Fruit fly (Drosophila melanogaster) whole organism, prepupa: ENCODE results near the gene rtv.
A peak's percentile ranks its signal among the peaks of the same experiment; 100 is the strongest.

Experiments used
- Blimp-1 ChIP-seq: fragments of 200-800 bp; sonication (Bioruptor generic); optimal IDR thresholded peaks from 3 replicates; lab custom pipeline; 2017; ENCODE audit warnings: missing biosample characterization, missing genetic modification characterization, mild to moderate bottlenecking, moderate library complexity, missing genetic modification reagents
- CG10631 ChIP-seq: fragments of 200-800 bp; sonication (Bioruptor generic); optimal IDR thresholded peaks from 2 replicates; lab custom pipeline; 2016; ENCODE audit warnings: missing biosample characterization, missing genetic modification characterization
- CG10669 ChIP-seq: fragments of 200-800 bp; sonication (Bioruptor generic); optimal IDR thresholded peaks from 3 replicates; lab custom pipeline; 2018; ENCODE audit warnings: missing biosample characterization, mild to moderate bottlenecking, missing genetic modification characterization, moderate library complexity
- CG11762 ChIP-seq: fragments of 200-800 bp; sonication (Bioruptor generic); optimal IDR thresholded peaks from 3 replicates; lab custom pipeline; 2016; ENCODE audit warnings: missing biosample characterization, missing genetic modification characterization; ENCODE audit not compliant: insufficient read depth
- CG16779 ChIP-seq: fragments of 200-800 bp; sonication (Bioruptor generic); optimal IDR thresholded peaks from 3 replicates; lab custom pipeline; 2017; ENCODE audit warnings: missing biosample characterization, mild to moderate bottlenecking, missing genetic modification characterization
- CG3032 ChIP-seq: fragments of 200-800 bp; optimal IDR thresholded peaks from 2 replicates; lab custom pipeline; 2019; ENCODE audit warnings: missing biosample characterization, mild to moderate bottlenecking, missing genetic modification characterization, moderate library complexity
- CG31627 ChIP-seq: fragments of 200-800 bp; sonication (Bioruptor generic); optimal IDR thresholded peaks from 3 replicates; lab custom pipeline; 2016; ENCODE audit warnings: missing biosample characterization, missing genetic modification characterization
- CG32006 ChIP-seq: fragments of 200-800 bp; sonication (Bioruptor generic); optimal IDR thresholded peaks from 3 replicates; lab custom pipeline; 2017; ENCODE audit warnings: missing biosample characterization, mild to moderate bottlenecking, missing genetic modification characterization
- CG34406 ChIP-seq: fragments of 200-800 bp; sonication (Bioruptor generic); optimal IDR thresholded peaks from 3 replicates; lab custom pipeline; 2016; ENCODE audit warnings: missing biosample characterization, missing genetic modification characterization
- CG3919 ChIP-seq: fragments of 200-800 bp; sonication (Bioruptor generic); optimal IDR thresholded peaks from 3 replicates; lab custom pipeline; 2016; ENCODE audit warnings: missing biosample characterization, missing genetic modification characterization
- CG4318 ChIP-seq: fragments of 200-800 bp; sonication (Bioruptor generic); optimal IDR thresholded peaks from 3 replicates; lab custom pipeline; 2017; ENCODE audit warnings: missing biosample characterization, mild to moderate bottlenecking, missing genetic modification characterization
- CG6276 ChIP-seq: fragments of 200-800 bp; sonication (Bioruptor generic); optimal IDR thresholded peaks from 2 replicates; lab custom pipeline; 2017; ENCODE audit warnings: missing biosample characterization, mild to moderate bottlenecking, missing genetic modification characterization
- CG6792 ChIP-seq: fragments of 200-800 bp; sonication (Bioruptor generic); optimal IDR thresholded peaks from 3 replicates; lab custom pipeline; 2016; ENCODE audit warnings: missing biosample characterization, missing genetic modification characterization
- CG6808 ChIP-seq: fragments of 200-800 bp; sonication (Bioruptor generic); optimal IDR thresholded peaks from 3 replicates; lab custom pipeline; 2017; ENCODE audit warnings: missing biosample characterization, missing genetic modification characterization, mild to moderate bottlenecking, moderate library complexity, missing genetic modification reagents
- CG6854 ChIP-seq: fragments of 200-800 bp; sonication (Bioruptor generic); optimal IDR thresholded peaks from 2 replicates; lab custom pipeline; 2017; ENCODE audit warnings: missing biosample characterization, mild to moderate bottlenecking, missing genetic modification characterization
- CG8119 ChIP-seq: fragments of 200-800 bp; sonication (Bioruptor generic); IDR thresholded peaks from 3 replicates; pipeline ENCODE4 v1.3.6; 2022; ENCODE audit warnings: missing biosample characterization, missing genetic modification characterization
- CG9139 ChIP-seq: fragments of 200-800 bp; sonication (Bioruptor generic); optimal IDR thresholded peaks from 3 replicates; lab custom pipeline; 2017; ENCODE audit warnings: missing biosample characterization, mild to moderate bottlenecking, missing genetic modification characterization
- Eip75B ChIP-seq: fragments of 200-800 bp; sonication (Bioruptor generic); optimal IDR thresholded peaks from 3 replicates; lab custom pipeline; 2016; ENCODE audit warnings: missing biosample characterization, missing genetic modification characterization
- Ets21C ChIP-seq: fragments of 200-800 bp; sonication (Bioruptor generic); optimal IDR thresholded peaks from 3 replicates; lab custom pipeline; 2016; ENCODE audit warnings: missing biosample characterization, missing genetic modification characterization
- Gug ChIP-seq: fragments of 200-800 bp; sonication (Bioruptor generic); IDR thresholded peaks from 2 replicates; pipeline ENCODE4 v1.3.6; 2022; ENCODE audit warnings: missing biosample characterization, missing genetic modification characterization
- Hr38 ChIP-seq: sonication (Bioruptor generic); optimal IDR thresholded peaks from 2 replicates; lab custom pipeline; 2016; ENCODE audit warnings: missing biosample characterization, missing genetic modification characterization
- Hr39 ChIP-seq: fragments of 200-800 bp; sonication (Bioruptor generic); optimal IDR thresholded peaks from 2 replicates; lab custom pipeline; 2016; ENCODE audit warnings: missing biosample characterization, missing genetic modification characterization
- Hr4 ChIP-seq: fragments of 200-800 bp; sonication (Bioruptor generic); optimal IDR thresholded peaks from 3 replicates; lab custom pipeline; 2016; ENCODE audit warnings: missing biosample characterization, missing genetic modification characterization
- Lpt ChIP-seq: fragments of 200-800 bp; sonication (Bioruptor generic); optimal IDR thresholded peaks from 3 replicates; lab custom pipeline; 2016; ENCODE audit warnings: missing biosample characterization, missing genetic modification characterization
- Met ChIP-seq: fragments of 200-800 bp; sonication (Bioruptor generic); optimal IDR thresholded peaks from 3 replicates; lab custom pipeline; 2016; ENCODE audit warnings: missing biosample characterization, missing genetic modification characterization
- OdsH ChIP-seq: fragments of 200-800 bp; sonication (Bioruptor generic); optimal IDR thresholded peaks from 3 replicates; lab custom pipeline; 2016; ENCODE audit warnings: missing biosample characterization, missing genetic modification characterization
- Smox ChIP-seq: fragments of 200-800 bp; sonication (Bioruptor generic); optimal IDR thresholded peaks from 3 replicates; lab custom pipeline; 2016; ENCODE audit warnings: missing biosample characterization, missing genetic modification characterization
- Sox14 ChIP-seq: fragments of 200-800 bp; sonication (Bioruptor generic); optimal IDR thresholded peaks from 3 replicates; lab custom pipeline; 2016; ENCODE audit warnings: missing biosample characterization, missing genetic modification characterization
- Sox15 ChIP-seq: fragments of 200-800 bp; sonication (Bioruptor generic); optimal IDR thresholded peaks from 3 replicates; lab custom pipeline; 2016; ENCODE audit warnings: missing biosample characterization, missing genetic modification characterization
- achi ChIP-seq: fragments of 200-800 bp; sonication (Bioruptor generic); optimal IDR thresholded peaks from 3 replicates; lab custom pipeline; 2016; ENCODE audit warnings: missing biosample characterization, missing genetic modification characterization
- acj6 ChIP-seq: fragments of 200-800 bp; sonication (Bioruptor generic); optimal IDR thresholded peaks from 3 replicates; lab custom pipeline; 2016; ENCODE audit warnings: missing biosample characterization, missing genetic modification characterization
- cyc ChIP-seq: fragments of 200-800 bp; sonication (Bioruptor generic); optimal IDR thresholded peaks from 3 replicates; lab custom pipeline; 2016; ENCODE audit warnings: missing biosample characterization, missing genetic modification characterization
- dac ChIP-seq: fragments of 200-800 bp; sonication (Bioruptor generic); optimal IDR thresholded peaks from 2 replicates; lab custom pipeline; 2017; ENCODE audit warnings: missing biosample characterization, mild to moderate bottlenecking, missing genetic modification characterization
- eg ChIP-seq: fragments of 200-800 bp; sonication (Bioruptor generic); IDR thresholded peaks from 3 replicates; pipeline ENCODE4 v1.3.6; 2022; ENCODE audit warnings: missing biosample characterization, missing genetic modification characterization
- esn ChIP-seq: fragments of 200-800 bp; sonication (Bioruptor generic); optimal IDR thresholded peaks from 2 replicates; lab custom pipeline; 2016; ENCODE audit warnings: missing biosample characterization, mild to moderate bottlenecking, missing genetic modification characterization, moderate library complexity
- fd59A ChIP-seq: fragments of 200-800 bp; sonication (Bioruptor generic); optimal IDR thresholded peaks from 2 replicates; lab custom pipeline; 2017; ENCODE audit warnings: missing biosample characterization, mild to moderate bottlenecking, missing genetic modification characterization, missing genetic modification reagents
- fd85E ChIP-seq: fragments of 200-800 bp; sonication (Bioruptor generic); optimal IDR thresholded peaks from 3 replicates; lab custom pipeline; 2016; ENCODE audit warnings: missing biosample characterization, missing genetic modification characterization
- fkh ChIP-seq: fragments of 200-800 bp; sonication (Bioruptor generic); optimal IDR thresholded peaks from 3 replicates; lab custom pipeline; 2017; ENCODE audit warnings: missing biosample characterization, mild to moderate bottlenecking, missing genetic modification characterization, moderate library complexity
- lz ChIP-seq: fragments of 200-800 bp; sonication (Bioruptor generic); optimal IDR thresholded peaks from 3 replicates; lab custom pipeline; 2016; ENCODE audit warnings: missing biosample characterization, missing genetic modification characterization
- net ChIP-seq: fragments of 200-800 bp; sonication (Bioruptor generic); optimal IDR thresholded peaks from 3 replicates; lab custom pipeline; 2016; ENCODE audit warnings: missing biosample characterization, missing genetic modification characterization
- pdm3 ChIP-seq: fragments of 200-800 bp; sonication (Bioruptor generic); optimal IDR thresholded peaks from 3 replicates; lab custom pipeline; 2016; ENCODE audit warnings: missing biosample characterization, missing genetic modification characterization
- salr ChIP-seq, 2 experiments: fragments of 200-800 bp; sonication (Bioruptor generic); optimal IDR thresholded peaks; 3 replicates each; lab custom pipeline; 2016 to 2018; ENCODE audit warnings: missing biosample characterization in 2 of 2, missing genetic modification characterization in 2 of 2, mild to moderate bottlenecking in 1 of 2
- spab ChIP-seq: fragments of 200-800 bp; sonication (Bioruptor generic); optimal IDR thresholded peaks from 2 replicates; lab custom pipeline; 2017; ENCODE audit warnings: missing biosample characterization, mild to moderate bottlenecking, missing genetic modification characterization, missing genetic modification reagents
- ss ChIP-seq, 2 experiments: fragments of 200-800 bp; sonication (Bioruptor generic); optimal IDR thresholded peaks; 2 replicates in 1 of 2; 3 replicates in 1 of 2; lab custom pipeline; 2017 to 2018; ENCODE audit warnings: mild to moderate bottlenecking in 2 of 2, missing biosample characterization in 2 of 2, missing genetic modification characterization in 2 of 2, moderate library complexity in 1 of 2
- svp ChIP-seq: fragments of 200-800 bp; sonication (Bioruptor generic); peaks from one replicate; lab custom pipeline; 2016; ENCODE audit warnings: missing biosample characterization, missing genetic modification characterization
- topi ChIP-seq: fragments of 200-800 bp; sonication (Bioruptor generic); optimal IDR thresholded peaks from 3 replicates; lab custom pipeline; 2016; ENCODE audit warnings: missing biosample characterization, missing genetic modification characterization
- vri ChIP-seq: fragments of 200-800 bp; sonication (Bioruptor generic); optimal IDR thresholded peaks from 3 replicates; lab custom pipeline; 2016; ENCODE audit warnings: missing biosample characterization, mild to moderate bottlenecking, missing genetic modification characterization

rtv gene

dm6 chrX:11108845-11109450, 44.8 kb downstream of the rtv start (continued):
- TF ChIP-seq Blimp-1 (GFP tag; lab: Kevin White, UChicago) (no peak), fkh (GFP tag; lab: Kevin White, UChicago) (no peak), Gug (GFP tag; lab: Robert Waterston, UW) (0 out of 2 replicates have a peak, but pooled peaks have one; percentile 18), CG6854 (GFP tag; lab: Kevin White, UChicago) (no peak), CG3919 (GFP tag; lab: Kevin White, UChicago) (no peak), Ets21C (GFP tag; lab: Kevin White, UChicago) (no peak), spab (GFP tag; lab: Kevin White, UChicago) (no peak)
- TF ChIP-seq, all 60 proteins: peak for 7

- TF ChIP-seq CG8119 (GFP tag; lab: Robert Waterston, UW) (no peak), topi (GFP tag; lab: Kevin White, UChicago) (peak; percentile 35), lz (GFP tag; lab: Kevin White, UChicago) (peak; percentile 45), Met (GFP tag; lab: Kevin White, UChicago) (peak; percentile 54), svp (GFP tag; lab: Kevin White, UChicago) (peak; percentile 84), achi (GFP tag; lab: Kevin White, UChicago) (peak; percentile 52), dac (GFP tag; lab: Kevin White, UChicago) (no peak), CG6792 (no peak), CG6808 (GFP tag; lab: Kevin White, UChicago) (no peak), esn (GFP tag; lab: Kevin White, UChicago) (peak; percentile 54), Blimp-1 (GFP tag; lab: Kevin White, UChicago) (no peak), Smox (peak; percentile 50), Hr38 (GFP tag; lab: Kevin White, UChicago) (no peak), acj6 (GFP tag; lab: Kevin White, UChicago) (peak; percentile 58), CG32006 (GFP tag; lab: Kevin White, UChicago) (peak; percentile 30), CG9139 (GFP tag; lab: Kevin White, UChicago) (no peak), ss (GFP tag; optimal IDR thresholded peaks at IDR 0.05; lab: Kevin White, UChicago) (no peak), CG10631 (GFP tag; lab: Kevin White, UChicago) (peak; percentile 42), CG11762 (GFP tag; lab: Kevin White, UChicago) (no peak), CG3919 (GFP tag; lab: Kevin White, UChicago) (peak; percentile 46), eg (GFP tag; lab: Robert Waterston, UW) (peak; percentile 53; the same call in 2 of the 3 replicates), Eip75B (GFP tag; lab: Kevin White, UChicago) (no peak), pdm3 (peak; percentile 64), fd59A (GFP tag; lab: Kevin White, UChicago) (no peak), Ets21C (GFP tag; lab: Kevin White, UChicago) (peak; percentile 45), fd85E (GFP tag; lab: Kevin White, UChicago) (no peak), CG16779 (tag; lab: Kevin White, UChicago) (no peak), salr (GFP tag; optimal IDR thresholded peaks at IDR 0.05; lab: Kevin White, UChicago) (peak in 1 of 2 experiments; percentile 31), OdsH (GFP tag; lab: Kevin White, UChicago) (peak; percentile 53), CG4318 (peak; percentile 20), CG34406 (GFP tag; lab: Kevin White, UChicago) (peak; percentile 18), CG3032 (tag; lab: Kevin White, UChicago) (peak; percentile 42), spab (GFP tag; lab: Kevin White, UChicago) (no peak), vri (GFP tag; lab: Kevin White, UChicago) (peak; percentile 97), CG6854 (GFP tag; lab: Kevin White, UChicago) (peak; percentile 34), Lpt (GFP tag; lab: Kevin White, UChicago) (no peak), net (GFP tag; lab: Kevin White, UChicago) (no peak), Hr39 (GFP tag; lab: Kevin White, UChicago) (peak; percentile 35), Sox14 (peak; percentile 26), Hr4 (GFP tag; lab: Kevin White, UChicago) (peak; percentile 31), CG31627 (peak; percentile 48), cyc (GFP tag; lab: Kevin White, UChicago) (peak; percentile 15), CG6276 (GFP tag; lab: Kevin White, UChicago) (no peak), Sox15 (GFP tag; lab: Kevin White, UChicago) (peak; percentile 14), CG10669 (peak; percentile 16)
Observed at dm6 chrX:11108148-11108844, 45.5 kb downstream of the rtv start, which contains the start of gene Hsp60A. Gene Hsp60A (plus strand): TSS chrX:11108482.
